Fruit fly (Drosophila melanogaster): ENCODE data around the gene knk.
A peak's percentile ranks its signal among the peaks of the same experiment; 100 is the strongest.

Gene knk

dm6 chr3R:10079267-10079987 is 46.0 kb downstream of the knk start (continued):
- TF ChIP-seq CG8388 (GFP tag; optimal IDR thresholded peaks at IDR 0.05) = peak; percentile 34
- peak; percentile 64 for TF ChIP-seq CG11504 (tag; optimal IDR thresholded peaks at IDR 0.05)
- TF ChIP-seq org-1 (GFP tag; optimal IDR thresholded peaks at IDR 0.05) = no peak
- TF ChIP-seq CG8290 (GFP tag; optimal IDR thresholded peaks at IDR 0.05) = no peak
- no peak for TF ChIP-seq CG8290 (tag; optimal IDR thresholded peaks at IDR 0.05)
- no peak for TF ChIP-seq oc (tag; optimal IDR thresholded peaks at IDR 0.05)
- no peak for TF ChIP-seq HHEX (GFP tag; optimal IDR thresholded peaks at IDR 0.05)
- no peak for TF ChIP-seq mld (GFP tag; IDR thresholded peaks at IDR 0.05; ENCODE audit: partially characterized antibody)
- TF ChIP-seq Side (GFP tag; optimal IDR thresholded peaks at IDR 0.05) = no peak
- peak; percentile 59 for TF ChIP-seq CG1603 (tag; optimal IDR thresholded peaks at IDR 0.05)
- TF ChIP-seq CG13424 (tag; optimal IDR thresholded peaks at IDR 0.05) = peak; percentile 8
- TF ChIP-seq CG17361 (GFP tag; IDR thresholded peaks at IDR 0.05) = 0 out of 3 replicates have a peak, but pooled peaks have one; percentile 45
- TF ChIP-seq Ada2b (GFP tag; IDR thresholded peaks at IDR 0.05) = peak; percentile 34; the same call in 1 of the 2 replicates
- TF ChIP-seq Bgb (GFP tag; IDR thresholded peaks at IDR 0.05; ENCODE audit: partially characterized antibody) = no peak
- TF ChIP-seq so (GFP tag; IDR thresholded peaks at IDR 0.05) = peak; percentile 46; the same call in 1 of the 3 replicates
- peak; percentile 28 for TF ChIP-seq Xbp1 (GFP tag; optimal IDR thresholded peaks at IDR 0.05)
- TF ChIP-seq CG2120 (GFP tag; optimal IDR thresholded peaks at IDR 0.05) = peak; percentile 14
- peak; percentile 1 for TF ChIP-seq NfI (GFP tag; optimal IDR thresholded peaks at IDR 0.05)
- TF ChIP-seq CG1529 (GFP tag; optimal IDR thresholded peaks at IDR 0.05) = no peak
- no peak for TF ChIP-seq br (optimal IDR thresholded peaks at IDR 0.05)
- no peak for TF ChIP-seq fru (optimal IDR thresholded peaks at IDR 0.05)
- TF ChIP-seq HLH3B (GFP tag; IDR thresholded peaks at IDR 0.05) = 0 out of 2 replicates have a peak, but pooled peaks have one; percentile 40
- no peak for TF ChIP-seq CG10654 (GFP tag; optimal IDR thresholded peaks at IDR 0.05)
- TF ChIP-seq dysf (GFP tag; IDR thresholded peaks at IDR 0.05) = peak; percentile 35; the same call in 1 of the 3 replicates
- no peak for TF ChIP-seq CG18619 (GFP tag; optimal IDR thresholded peaks at IDR 0.05)
- no peak for TF ChIP-seq ab (GFP tag; optimal IDR thresholded peaks at IDR 0.05)
- no peak for TF ChIP-seq CG32532 (GFP tag; IDR thresholded peaks at IDR 0.05)
- TF ChIP-seq CG6854 (GFP tag; optimal IDR thresholded peaks at IDR 0.05) = no peak
- no peak for TF ChIP-seq CG9215 (GFP tag; IDR thresholded peaks at IDR 0.05)
- TF ChIP-seq ssp (GFP tag; IDR thresholded peaks at IDR 0.05) = 0 out of 2 replicates have a peak, but pooled peaks have one; percentile 19
- no peak for TF ChIP-seq CG18476 (GFP tag; optimal IDR thresholded peaks at IDR 0.05)

- no peak for TF ChIP-seq CG7372 (GFP tag; IDR thresholded peaks at IDR 0.05)
- no peak for TF ChIP-seq Asciz (GFP tag; optimal IDR thresholded peaks at IDR 0.05)
- no peak for TF ChIP-seq ken (GFP tag; IDR thresholded peaks at IDR 0.05)
- TF ChIP-seq Taf1 (GFP tag; IDR thresholded peaks at IDR 0.05) = no peak
- TF ChIP-seq vfl (GFP tag; optimal IDR thresholded peaks at IDR 0.05) = no peak
- TF ChIP-seq C15 (GFP tag; IDR thresholded peaks at IDR 0.05) = no peak
- no peak for TF ChIP-seq CG1647 (GFP tag; optimal IDR thresholded peaks at IDR 0.05)
- no peak for TF ChIP-seq Poxn (GFP tag; IDR thresholded peaks at IDR 0.05)
- TF ChIP-seq Eip74EF (GFP tag; optimal IDR thresholded peaks at IDR 0.05) = no peak
- TF ChIP-seq kay (GFP tag; optimal IDR thresholded peaks at IDR 0.05) = no peak
- TF ChIP-seq Pdp1 (GFP tag; optimal IDR thresholded peaks at IDR 0.05) = no peak
- no peak for TF ChIP-seq CG18262 (tag; optimal IDR thresholded peaks at IDR 0.05)
- no peak for TF ChIP-seq CG15514 (GFP tag; optimal IDR thresholded peaks at IDR 0.05)
- TF ChIP-seq CG5245 (GFP tag; optimal IDR thresholded peaks at IDR 0.05) = no peak
- no peak for TF ChIP-seq Oli (tag; optimal IDR thresholded peaks at IDR 0.05)
- TF ChIP-seq shn (GFP tag; optimal IDR thresholded peaks at IDR 0.05) = no peak
- TF ChIP-seq Nf-YC (tag; optimal IDR thresholded peaks at IDR 0.05) = no peak
- no peak for TF ChIP-seq CG34422 (GFP tag; IDR thresholded peaks at IDR 0.05)
These were observed 46.9 kb downstream of the knk start for dm6 chr3R:10078468-10079143.

All from whole organism, embryonic.